Worm (Caenorhabditis elegans) whole organism, L2 larva: ENCODE results near the gene M02D8.6.
"Not testable (repeated sequence)": the region's sequence is repeated elsewhere in the genome, so short reads cannot be mapped to it uniquely, and the experiment has no call there.

Experiments
- C34F6.9 ChIP-seq: fragments of 150-350 bp; optimal IDR thresholded peaks from 2 replicates; lab custom pipeline; 2014; ENCODE audit warnings: missing biosample characterization, missing genetic modification characterization
- F13H6.1 ChIP-seq: sonication (generic microtip); optimal IDR thresholded peaks from 2 replicates; lab custom pipeline; 2016; ENCODE audit warnings: missing genetic modification characterization, missing compliant biosample characterization
- Y55F3AM.14 ChIP-seq: fragments of 200-800 bp; sonication (Bioruptor generic); optimal IDR thresholded peaks from 2 replicates; lab custom pipeline; 2018; ENCODE audit warnings: mild to moderate bottlenecking, missing genetic modification characterization, missing compliant biosample characterization
- ZK546.5 ChIP-seq: sonication (generic microtip); optimal IDR thresholded peaks from 2 replicates; lab custom pipeline; 2017; ENCODE audit warnings: missing biosample characterization, missing genetic modification characterization
- aly-2 ChIP-seq: fragments of 150-350 bp; optimal IDR thresholded peaks from 2 replicates; lab custom pipeline; 2014; ENCODE audit warnings: missing biosample characterization, missing genetic modification characterization
- ama-1 ChIP-seq: fragments of 150-350 bp; optimal IDR thresholded peaks from 2 replicates; lab custom pipeline; 2018; ENCODE audit warnings: inconsistent platforms
- blmp-1 ChIP-seq: sonication (generic microtip); optimal IDR thresholded peaks from 2 replicates; lab custom pipeline; 2017; ENCODE audit warnings: missing genetic modification characterization, mild to moderate bottlenecking, missing compliant biosample characterization, antibody characterized with exemption, moderate library complexity; ENCODE audit not compliant: insufficient read depth
- ceh-82 ChIP-seq: fragments of 150-350 bp; optimal IDR thresholded peaks from 2 replicates; lab custom pipeline; 2014; ENCODE audit warnings: missing biosample characterization, missing genetic modification characterization
- crh-2 ChIP-seq: sonication (generic microtip); optimal IDR thresholded peaks from 2 replicates; lab custom pipeline; 2017; ENCODE audit warnings: missing biosample characterization, missing genetic modification characterization
- dmd-4 ChIP-seq: sonication (generic microtip); optimal IDR thresholded peaks from 2 replicates; lab custom pipeline; 2017; ENCODE audit warnings: missing biosample characterization, missing genetic modification characterization
- elt-3 ChIP-seq: sonication (generic microtip); optimal IDR thresholded peaks from 2 replicates; lab custom pipeline; 2017; ENCODE audit warnings: missing biosample characterization, missing genetic modification characterization
- fos-1 ChIP-seq: fragments of 150-350 bp; optimal IDR thresholded peaks from 2 replicates; lab custom pipeline; 2014; ENCODE audit warnings: missing biosample characterization, missing genetic modification characterization
- gmeb-1 ChIP-seq: fragments of 150-350 bp; optimal IDR thresholded peaks from 2 replicates; lab custom pipeline; 2014; ENCODE audit warnings: missing biosample characterization, missing genetic modification characterization
- lin-11 ChIP-seq: fragments of 150-350 bp; sonication (generic microtip); optimal IDR thresholded peaks from 2 replicates; lab custom pipeline; 2014; ENCODE audit warnings: missing biosample characterization, missing genetic modification characterization, inconsistent platforms, mixed read lengths
- lsy-2 ChIP-seq, 2 experiments: fragments of 150-350 bp in 1 of 2; sonication (generic microtip) in 1 of 2; optimal IDR thresholded peaks; 2 replicates each; lab custom pipeline; 2014 to 2017; ENCODE audit warnings: missing biosample characterization in 2 of 2, missing genetic modification characterization in 2 of 2
- mab-5 ChIP-seq: fragments of 150-350 bp; optimal IDR thresholded peaks from 2 replicates; lab custom pipeline; 2014; ENCODE audit warnings: missing biosample characterization, missing genetic modification characterization
- mbf-1 ChIP-seq: sonication (generic microtip); optimal IDR thresholded peaks from 2 replicates; lab custom pipeline; 2017; ENCODE audit warnings: missing biosample characterization, missing genetic modification characterization
- nhr-10 ChIP-seq: sonication (generic microtip); optimal IDR thresholded peaks from 2 replicates; lab custom pipeline; 2017; ENCODE audit warnings: missing biosample characterization, missing genetic modification characterization
- nhr-11 ChIP-seq: fragments of 150-350 bp; optimal IDR thresholded peaks from 2 replicates; lab custom pipeline; 2014; ENCODE audit warnings: missing biosample characterization, missing genetic modification characterization
- nhr-12 ChIP-seq: fragments of 150-350 bp; optimal IDR thresholded peaks from 2 replicates; lab custom pipeline; 2014; ENCODE audit warnings: missing biosample characterization, missing genetic modification characterization
- nhr-129 ChIP-seq: fragments of 150-350 bp; optimal IDR thresholded peaks from 2 replicates; lab custom pipeline; 2014; ENCODE audit warnings: missing biosample characterization, missing genetic modification characterization
- nhr-21 ChIP-seq: fragments of 150-350 bp; optimal IDR thresholded peaks from 2 replicates; lab custom pipeline; 2014; ENCODE audit warnings: missing biosample characterization, missing genetic modification characterization
- nhr-23 ChIP-seq: fragments of 150-350 bp; optimal IDR thresholded peaks from 2 replicates; lab custom pipeline; 2014; ENCODE audit warnings: missing biosample characterization, missing genetic modification reagents, missing genetic modification characterization
- nhr-237 ChIP-seq: fragments of 150-350 bp; optimal IDR thresholded peaks from 2 replicates; lab custom pipeline; 2014; ENCODE audit warnings: missing biosample characterization, missing genetic modification characterization
- nhr-25 ChIP-seq: fragments of 150-350 bp; sonication (generic microtip); optimal IDR thresholded peaks from 3 replicates; lab custom pipeline; 2014; ENCODE audit warnings: missing biosample characterization, missing genetic modification characterization
- nhr-6 ChIP-seq: fragments of 150-350 bp; optimal IDR thresholded peaks from 2 replicates; lab custom pipeline; 2014; ENCODE audit warnings: missing biosample characterization, missing genetic modification characterization
- nhr-77 ChIP-seq: fragments of 150-350 bp; optimal IDR thresholded peaks from 2 replicates; lab custom pipeline; 2014; ENCODE audit warnings: missing biosample characterization, missing genetic modification characterization
- peb-1 ChIP-seq: fragments of 150-350 bp; optimal IDR thresholded peaks from 2 replicates; lab custom pipeline; 2014; ENCODE audit warnings: missing biosample characterization, missing genetic modification characterization
- sem-4 ChIP-seq: fragments of 150-350 bp; optimal IDR thresholded peaks from 2 replicates; lab custom pipeline; 2014; ENCODE audit warnings: missing biosample characterization, missing genetic modification reagents, missing genetic modification characterization
- sma-9 ChIP-seq, 2 experiments: fragments of 150-350 bp in 1 of 2; sonication (generic microtip) in 1 of 2; optimal IDR thresholded peaks; 2 replicates each; lab custom pipeline; 2014 to 2016; ENCODE audit warnings: missing genetic modification characterization in 2 of 2, mild to moderate bottlenecking in 1 of 2, missing biosample characterization in 1 of 2, missing compliant biosample characterization in 1 of 2, missing genetic modification reagents in 1 of 2, moderate library complexity in 1 of 2
- snpc-4 ChIP-seq: fragments of 150-350 bp; optimal IDR thresholded peaks from 2 replicates; lab custom pipeline; 2014; ENCODE audit warnings: missing biosample characterization, missing genetic modification characterization
- unc-39 ChIP-seq: fragments of 150-350 bp; optimal IDR thresholded peaks from 2 replicates; lab custom pipeline; 2014; ENCODE audit warnings: missing biosample characterization, missing genetic modification characterization
- unc-55 ChIP-seq: fragments of 150-350 bp; sonication (generic microtip); optimal IDR thresholded peaks from 3 replicates; lab custom pipeline; 2014; ENCODE audit warnings: missing biosample characterization, missing genetic modification reagents, missing genetic modification characterization
- unc-62 ChIP-seq: fragments of 150-350 bp; optimal IDR thresholded peaks from 2 replicates; lab custom pipeline; 2014; ENCODE audit warnings: missing biosample characterization, missing genetic modification reagents, missing genetic modification characterization
- zag-1 ChIP-seq: fragments of 150-350 bp; optimal IDR thresholded peaks from 2 replicates; lab custom pipeline; 2014; ENCODE audit warnings: missing biosample characterization, missing genetic modification characterization
- ztf-4 ChIP-seq: fragments of 150-350 bp; optimal IDR thresholded peaks from 2 replicates; lab custom pipeline; 2014; ENCODE audit warnings: missing biosample characterization, missing genetic modification characterization

The M02D8.6 gene

ce11 chrX:8731822-8732221 is at the start of gene M02D8.6:
Gene M02D8.6, minus strand, starts transcription at chrX:8731922.
- not testable (repeated sequence) for TF ChIP-seq unc-39 (tag; lab: Kevin White, UChicago); crh-2; nhr-21

ce11 chrX:8778558-8778957 is 46.8 kb upstream of the M02D8.6 start, which contains the start of gene ZK721.4:
Gene ZK721.4, plus strand, starts transcription at chrX:8778858.
- TF ChIP-seq ztf-4 (no peak), dmd-4 (tag; lab: Kevin White, UChicago) (no peak), F13H6.1 (tag; lab: Kevin White, UChicago) (no peak), elt-3 (tag; lab: Kevin White, UChicago) (no peak), nhr-12 (no peak), nhr-21 (no peak), nhr-77 (tag; lab: Kevin White, UChicago) (no peak), fos-1 (tag; lab: Kevin White, UChicago) (no peak), nhr-237 (tag; lab: Kevin White, UChicago) (no peak), nhr-23 (tag; lab: Kevin White, UChicago) (no peak), nhr-6 (no peak), lin-11 (tag; lab: Kevin White, UChicago) (no peak), ceh-82 (tag; lab: Kevin White, UChicago) (no peak), ZK546.5 (no peak), sma-9 (GFP tag; optimal IDR thresholded peaks at IDR 0.05; lab: Kevin White, UChicago) (no peak), sma-9 (tag; optimal IDR thresholded peaks at IDR 0.05; lab: Kevin White, UChicago) (no peak), snpc-4 (tag; lab: Kevin White, UChicago) (no peak), zag-1 (tag; lab: Kevin White, UChicago) (no peak), ama-1 (lab: Kevin White, UChicago) (no peak)
- TF ChIP-seq, all 48 proteins: peak for 0

DNA sequence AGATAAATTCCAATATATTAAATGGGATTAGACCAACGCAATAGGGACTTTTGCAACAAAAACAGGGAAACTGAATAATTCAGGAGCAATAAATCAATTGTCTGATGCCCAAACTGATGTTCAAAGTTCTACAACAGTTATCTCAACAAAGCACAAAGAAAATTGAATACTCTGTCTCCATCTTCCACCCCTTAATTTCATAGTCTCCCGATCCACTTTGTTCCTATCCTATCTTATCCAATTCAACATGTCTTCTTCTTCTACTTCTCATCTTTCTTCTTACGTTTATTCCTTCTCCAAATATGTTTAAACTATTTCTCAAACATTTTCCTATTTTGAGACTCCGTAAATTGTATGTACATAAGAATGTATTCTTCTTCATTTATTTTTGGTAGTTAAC is 38.6 kb upstream of the M02D8.6 start:
- TF ChIP-seq nhr-21 (no peak), mbf-1 (tag; lab: Kevin White, UChicago) (no peak), sem-4 (no peak), aly-2 (tag; lab: Kevin White, UChicago) (no peak), nhr-77 (tag; lab: Kevin White, UChicago) (no peak), zag-1 (tag; lab: Kevin White, UChicago) (no peak), nhr-25 (tag; lab: Kevin White, UChicago) (no peak), crh-2 (no peak), peb-1 (no peak), nhr-129 (tag; lab: Kevin White, UChicago) (no peak), sma-9 (GFP tag; optimal IDR thresholded peaks at IDR 0.05; lab: Kevin White, UChicago) (no peak), sma-9 (tag; optimal IDR thresholded peaks at IDR 0.05; lab: Kevin White, UChicago) (no peak), dmd-4 (tag; lab: Kevin White, UChicago) (no peak)

DNA sequence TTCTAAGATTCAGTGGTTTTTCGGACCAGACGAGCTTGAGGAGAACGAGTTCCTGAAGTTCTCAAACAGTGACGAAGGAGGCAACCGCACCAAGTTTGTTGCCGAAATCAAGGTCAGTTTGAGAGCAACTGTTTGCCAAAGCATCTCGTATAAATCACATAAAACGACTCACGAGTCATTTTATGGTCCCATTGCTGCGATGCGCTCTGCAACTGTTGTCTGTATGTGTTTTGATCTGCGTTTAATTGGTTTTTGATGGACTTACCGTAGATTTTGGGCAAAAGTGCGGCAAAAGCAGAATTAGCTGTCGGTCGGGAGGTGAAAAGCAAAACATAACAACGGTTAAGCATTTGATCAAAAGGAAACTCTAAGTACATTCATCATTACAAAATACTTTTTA is 32.3 kb upstream of the M02D8.6 start:
- TF ChIP-seq mab-5 (tag; lab: Kevin White, UChicago): peak; percentile 42
- peak in 1 of 2 experiments; percentile 13 for TF ChIP-seq lsy-2 (tag; optimal IDR thresholded peaks at IDR 0.05; lab: Kevin White, UChicago)
- TF ChIP-seq unc-55 (GFP tag; lab: Kevin White, UChicago): no peak
- TF ChIP-seq nhr-129 (tag; lab: Kevin White, UChicago): peak; percentile 28
- peak; percentile 13 for TF ChIP-seq sma-9 (GFP tag; optimal IDR thresholded peaks at IDR 0.05; lab: Kevin White, UChicago)
- no peak for TF ChIP-seq sma-9 (tag; optimal IDR thresholded peaks at IDR 0.05; lab: Kevin White, UChicago)

DNA sequence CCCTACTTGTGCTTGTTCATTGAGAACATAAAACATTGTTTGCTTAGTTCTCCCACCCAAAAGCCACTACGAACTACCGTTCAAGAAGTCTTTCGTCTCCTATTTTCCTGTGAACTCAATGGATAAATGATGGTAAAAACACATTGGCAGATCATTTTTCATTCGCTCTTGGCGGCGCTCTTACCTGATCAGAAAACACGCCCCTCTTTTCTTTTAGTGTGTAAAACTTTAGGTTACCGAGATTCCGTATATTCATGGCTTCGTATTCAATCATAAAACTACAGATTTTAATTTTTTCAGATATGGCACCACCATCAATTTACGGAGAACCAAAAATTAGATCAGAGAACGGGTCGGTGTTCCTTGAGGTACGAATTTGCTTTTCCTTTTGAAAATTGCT is 31.9 kb upstream of the M02D8.6 start, which contains the start of gene zig-12:
Gene zig-12, plus strand, starts transcription at position 301 of the 400 bp plus-strand sequence.
- TF ChIP-seq nhr-237 (tag; lab: Kevin White, UChicago): no peak
- no peak for TF ChIP-seq nhr-10 (tag; lab: Kevin White, UChicago)
- no peak for TF ChIP-seq blmp-1 (tag; lab: Kevin White, UChicago)
- no peak for TF ChIP-seq sma-9 (GFP tag; optimal IDR thresholded peaks at IDR 0.05; lab: Kevin White, UChicago)
- no peak for TF ChIP-seq sma-9 (tag; optimal IDR thresholded peaks at IDR 0.05; lab: Kevin White, UChicago)
- no peak for TF ChIP-seq mbf-1 (tag; lab: Kevin White, UChicago)
- TF ChIP-seq mab-5 (tag; lab: Kevin White, UChicago): no peak
- TF ChIP-seq Y55F3AM.14 (GFP tag; lab: Kevin White, UChicago): no peak
- no peak for TF ChIP-seq nhr-25 (tag; lab: Kevin White, UChicago)
- no peak for TF ChIP-seq gmeb-1
- TF ChIP-seq nhr-21: no peak
- no peak for TF ChIP-seq nhr-6
- no peak for TF ChIP-seq nhr-11
- TF ChIP-seq unc-62 (GFP tag; lab: Kevin White, UChicago): no peak
- no peak for TF ChIP-seq sem-4
- no peak for TF ChIP-seq nhr-23 (tag; lab: Kevin White, UChicago)
- TF ChIP-seq unc-39 (tag; lab: Kevin White, UChicago): no peak
- no peak for TF ChIP-seq ama-1 (lab: Kevin White, UChicago)
- TF ChIP-seq nhr-12: no peak
- TF ChIP-seq C34F6.9 (tag; lab: Kevin White, UChicago): no peak
